Worm (Caenorhabditis elegans): Measurements from ENCODE around the gene C13A2.5.

DNA sequence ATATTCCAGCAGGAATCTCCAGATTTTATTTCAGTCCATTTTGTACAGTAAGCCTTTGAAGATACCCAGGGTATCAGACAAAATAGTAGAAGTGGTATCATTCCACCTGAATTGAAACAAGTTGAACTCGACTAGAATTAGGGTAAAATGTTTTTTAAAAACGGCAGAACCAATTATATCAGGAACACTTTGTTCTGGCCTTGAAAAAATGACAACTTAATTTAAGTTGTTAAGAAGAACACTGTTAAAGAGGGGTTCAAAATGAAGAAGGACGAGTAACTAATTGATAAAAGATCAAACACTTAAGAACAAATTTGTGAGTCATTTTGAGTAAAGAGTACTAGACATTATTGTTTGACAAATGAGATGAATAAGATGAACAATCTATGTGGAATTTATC lies 45.3 kb downstream of the C13A2.5 start, which contains the start of gene lmd-4:
- TF ChIP-seq eyg-1 (tag; optimal IDR thresholded peaks at IDR 0.05) (no peak), che-1 (tag; optimal IDR thresholded peaks at IDR 0.05) (no peak), rnt-1 (tag; optimal IDR thresholded peaks at IDR 0.05) (no peak), nhr-11 (tag; optimal IDR thresholded peaks at IDR 0.05) (no peak), pros-1 (tag; optimal IDR thresholded peaks at IDR 0.05) (no peak), fkh-6 (tag; optimal IDR thresholded peaks at IDR 0.05) (no peak), nfya-1 (tag; optimal IDR thresholded peaks at IDR 0.05) (no peak), ceh-48 (tag; optimal IDR thresholded peaks at IDR 0.05) (no peak)
